Worm (Caenorhabditis elegans) whole organism, L4 larva: ENCODE measurements around the gene lips-6.

ENCODE experiments used
- R02D3.7 ChIP-seq: fragments of 150-350 bp; sonication (generic microtip); optimal IDR thresholded peaks from 3 replicates; lab custom pipeline; 2014; ENCODE audit warnings: missing biosample characterization, missing genetic modification characterization
- zip-11 ChIP-seq: fragments of 200-800 bp; sonication (Bioruptor generic); IDR thresholded peaks from 2 replicates; pipeline ENCODE4 v1.3.6; 2022; ENCODE audit warnings: missing genetic modification characterization, missing compliant biosample characterization

- TF ChIP-seq R02D3.7 (tag; lab: Kevin White, UChicago): no peak
- TF ChIP-seq zip-11 (GFP tag; lab: Robert Waterston, UW): no peak
Observed at ce11 chrIV:12018920-12019319, 3.4 kb upstream of the lips-6 start.
